Fruit fly (Drosophila melanogaster): Measurements from ENCODE around the gene slp2.

The slp2 gene

dm6 chr2L:3867474-3868082, 30.9 kb downstream of the slp2 start, which contains the start of gene Cep97 (continued):
- TF ChIP-seq bbx (GFP tag; IDR thresholded peaks at IDR 0.05; ENCODE audit: partially characterized antibody) (peak; percentile 96), CG4617 (GFP tag; optimal IDR thresholded peaks at IDR 0.05; ENCODE audit: borderline replicate concordance) (peak; percentile 74), ara (GFP tag; IDR thresholded peaks at IDR 0.05) (no peak), Fer2 (tag; optimal IDR thresholded peaks at IDR 0.05) (no peak), Sry-δ (GFP tag; optimal IDR thresholded peaks at IDR 0.05) (peak; percentile 67), da (GFP tag; optimal IDR thresholded peaks at IDR 0.05) (no peak), CG13123 (GFP tag; optimal IDR thresholded peaks at IDR 0.05) (no peak), CG14860 (GFP tag; IDR thresholded peaks at IDR 0.05; ENCODE audit: partially characterized antibody) (peak; percentile 89), bigmax (GFP tag; optimal IDR thresholded peaks at IDR 0.05) (no peak), pita (GFP tag; optimal IDR thresholded peaks at IDR 0.05) (no peak), CG14710 (tag; optimal IDR thresholded peaks at IDR 0.05) (peak; percentile 20), Camta (GFP tag; optimal IDR thresholded peaks at IDR 0.05) (no peak), CG11504 (tag; optimal IDR thresholded peaks at IDR 0.05) (no peak), chm (GFP tag; IDR thresholded peaks at IDR 0.05) (no peak), CG2120 (GFP tag; optimal IDR thresholded peaks at IDR 0.05) (no peak), gcm (GFP tag; optimal IDR thresholded peaks at IDR 0.05) (no peak), Ravus (GFP tag; IDR thresholded peaks at IDR 0.05) (no peak), Xbp1 (GFP tag; optimal IDR thresholded peaks at IDR 0.05) (no peak), CG33557 (GFP tag; optimal IDR thresholded peaks at IDR 0.05) (no peak), Rx (GFP tag; IDR thresholded peaks at IDR 0.05) (no peak), Dip3 (GFP tag; optimal IDR thresholded peaks at IDR 0.05) (no peak), D19A (tag; optimal IDR thresholded peaks at IDR 0.05) (no peak), Hr51 (GFP tag; optimal IDR thresholded peaks at IDR 0.05) (no peak), BEAF-32 (GFP tag; optimal IDR thresholded peaks at IDR 0.05) (peak; percentile 69), CG10654 (GFP tag; optimal IDR thresholded peaks at IDR 0.05) (no peak), az2 (GFP tag; optimal IDR thresholded peaks at IDR 0.05) (no peak), CG2129 (GFP tag; IDR thresholded peaks at IDR 0.05; ENCODE audit: partially characterized antibody) (peak; percentile 48; the same call in 1 of the 2 replicates), CG12155 (GFP tag; optimal IDR thresholded peaks at IDR 0.05) (no peak), Hmx (GFP tag; optimal IDR thresholded peaks at IDR 0.05) (no peak), stc (GFP tag; IDR thresholded peaks at IDR 0.05) (no peak), CkIIα-i1 (GFP tag; IDR thresholded peaks at IDR 0.05) (no peak), fru (optimal IDR thresholded peaks at IDR 0.05) (no peak), E2f2 (GFP tag; IDR thresholded peaks at IDR 0.05) (peak; percentile 97), CG13296 (GFP tag; optimal IDR thresholded peaks at IDR 0.05) (no peak), Doc3 (GFP tag; IDR thresholded peaks at IDR 0.05; ENCODE audit: partially characterized antibody) (peak; percentile 63), Mad (GFP tag; optimal IDR thresholded peaks at IDR 0.05) (no peak), CG30020 (tag; optimal IDR thresholded peaks at IDR 0.05) (no peak), ase (GFP tag; IDR thresholded peaks at IDR 0.05) (no peak), Dref (GFP tag; IDR thresholded peaks at IDR 0.05) (peak; percentile 99), crol (GFP tag; IDR thresholded peaks at IDR 0.05) (no peak), chinmo (GFP tag; IDR thresholded peaks at IDR 0.05; ENCODE audit: partially characterized antibody) (peak; percentile 93; the same call in 3 of the 4 replicates), Nf-YC (tag; optimal IDR thresholded peaks at IDR 0.05) (no peak), CG10979 (tag; optimal IDR thresholded peaks at IDR 0.05) (no peak), psq (GFP tag; optimal IDR thresholded peaks at IDR 0.05) (no peak), CG7357 (GFP tag; IDR thresholded peaks at IDR 0.05) (no peak), tna (GFP tag; IDR thresholded peaks at IDR 0.05; ENCODE audit: partially characterized antibody) (peak; percentile 97), CG1602 (GFP tag; optimal IDR thresholded peaks at IDR 0.05) (no peak), grau (tag; optimal IDR thresholded peaks at IDR 0.05) (no peak), Usf (GFP tag; optimal IDR thresholded peaks at IDR 0.05) (no peak), ro (GFP tag; IDR thresholded peaks at IDR 0.05) (no peak), abd-A (tag; optimal IDR thresholded peaks at IDR 0.05) (no peak)
